Fruit fly (Drosophila melanogaster): ENCODE data around the gene CG9368.

DNA sequence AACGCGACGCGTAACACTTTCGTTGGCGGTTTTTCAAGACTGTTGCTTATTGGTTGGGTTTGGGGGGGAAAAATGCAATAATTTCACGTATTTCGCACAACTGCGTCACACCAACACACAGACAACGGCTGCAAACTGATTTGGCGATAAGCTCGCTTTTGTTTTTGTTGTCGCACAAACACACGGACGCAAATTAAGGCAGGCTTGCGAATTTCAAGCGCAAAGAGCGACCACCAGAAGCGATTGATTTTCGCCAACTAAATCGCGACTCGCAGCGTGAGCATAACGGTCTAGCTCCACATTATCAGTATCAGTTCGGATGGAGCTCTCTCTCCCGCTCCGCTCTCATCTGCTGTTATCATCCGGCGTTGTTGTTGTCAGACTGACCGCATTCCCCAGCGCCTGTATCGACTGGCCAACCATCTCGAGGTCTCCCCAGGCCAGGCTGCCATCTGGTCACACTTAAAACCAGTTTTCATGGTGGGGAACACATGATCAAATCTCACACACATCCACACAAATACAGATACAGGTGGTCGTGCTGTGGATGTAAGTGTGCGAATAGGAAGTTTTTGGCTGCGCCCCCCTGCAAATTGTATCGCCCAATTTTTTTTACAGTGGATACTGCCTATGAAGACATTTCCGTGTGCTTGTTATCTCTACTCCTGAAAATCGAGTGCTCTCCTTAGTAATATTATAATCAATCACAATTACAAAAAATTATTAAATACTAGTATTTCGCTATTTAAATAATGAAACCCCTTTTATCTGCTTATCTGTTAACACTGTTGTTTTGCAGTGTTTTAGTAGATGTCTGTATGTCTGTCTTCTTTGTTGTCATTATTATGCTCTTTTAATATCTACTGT lies 31.6 kb downstream of the CG9368 start:
- TF ChIP-seq CG8478 (optimal IDR thresholded peaks at IDR 0.05) (no peak), psq (optimal IDR thresholded peaks at IDR 0.05) (no peak), pan (optimal IDR thresholded peaks at IDR 0.05) (no peak)
